Fruit fly (Drosophila melanogaster) S2 (cell line): ENCODE data around the gene Alg2.

Experiments
- CG8478 ChIP-seq: fragments of >200 bp; optimal IDR thresholded peaks from 2 replicates; lab custom pipeline; 2018
- CTCF ChIP-seq, 2 experiments: fragments of >200 bp; optimal IDR thresholded peaks; 2 replicates each; lab custom pipeline; 2018

DNA sequence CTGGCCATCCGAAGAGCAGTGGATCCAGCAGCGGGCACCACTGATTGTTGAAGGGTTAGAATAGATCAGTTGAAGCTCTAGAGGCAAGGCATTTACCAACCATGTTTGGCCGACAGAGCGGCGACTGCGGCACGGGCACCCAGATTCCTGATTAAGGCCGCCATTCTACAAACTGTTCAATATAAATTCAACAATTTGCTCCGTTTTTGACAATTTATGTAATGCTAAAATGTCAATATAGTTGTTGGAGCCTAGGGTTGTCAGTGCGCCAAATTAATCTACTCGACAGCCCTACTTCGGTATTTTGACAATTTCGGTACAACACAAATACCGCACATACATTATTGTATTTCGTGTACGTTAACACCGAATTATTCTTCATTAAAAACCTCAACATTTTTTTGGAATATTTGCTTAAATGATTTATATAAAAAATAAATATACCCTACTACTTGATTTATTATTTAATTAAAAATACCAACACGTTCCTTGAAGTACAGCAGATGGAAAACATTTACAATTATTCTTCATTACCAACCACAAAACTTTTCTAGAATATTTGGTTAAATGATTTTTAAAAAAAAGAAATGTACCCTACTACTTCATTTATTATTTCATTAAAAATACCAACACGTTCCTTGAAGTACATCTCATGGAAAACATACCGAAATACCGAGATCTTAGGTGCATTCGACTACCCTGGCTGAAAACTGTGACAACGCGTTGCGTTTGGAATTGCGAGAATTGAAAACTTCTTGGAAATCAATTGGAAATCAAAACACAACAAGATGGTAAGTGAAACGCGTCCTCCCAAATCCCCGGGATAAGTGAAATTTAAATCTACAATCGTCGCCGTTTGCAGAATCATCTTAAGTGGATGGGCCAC is 15.9 kb downstream of the Alg2 start, which contains the start of the genes ND-30 and CG15812:
- TF ChIP-seq CTCF (optimal IDR thresholded peaks at IDR 0.05; lab: Kevin White, UChicago) (no peak), CG8478 (lab: Kevin White, UChicago) (no peak)
